Worm (Caenorhabditis elegans) whole organism, young adult: ENCODE data around the gene W02A2.5.

Source experiments
- F57A8.1 ChIP-seq: fragments of 200-800 bp; sonication (Bioruptor generic); optimal IDR thresholded peaks from 2 replicates; lab custom pipeline; 2018; ENCODE audit warnings: mild to moderate bottlenecking, missing genetic modification characterization, moderate library complexity, missing compliant biosample characterization
- K11D2.4 ChIP-seq: fragments of 200-800 bp; sonication (Bioruptor generic); IDR thresholded peaks from 2 replicates; pipeline ENCODE4 v1.3.6; 2022; ENCODE audit warnings: missing genetic modification reagents, missing genetic modification characterization, missing compliant biosample characterization
- T26A5.8 ChIP-seq: sonication (generic microtip); optimal IDR thresholded peaks from 2 replicates; lab custom pipeline; 2016; ENCODE audit warnings: missing genetic modification characterization, missing compliant biosample characterization
- Y67H2A.10 ChIP-seq: fragments of 200-800 bp; sonication (Bioruptor generic); conservative IDR thresholded peaks from 2 replicates; pipeline ENCODE4 v1.3.6; 2022; ENCODE audit warnings: missing genetic modification reagents, missing genetic modification characterization, missing compliant biosample characterization
- aptf-2 ChIP-seq: fragments of 200-800 bp; sonication (Bioruptor generic); conservative IDR thresholded peaks from 2 replicates; pipeline ENCODE4 v1.3.6; 2022; ENCODE audit warnings: missing genetic modification reagents, missing genetic modification characterization, missing compliant biosample characterization
- ccch-3 ChIP-seq: fragments of 200-800 bp; sonication (Bioruptor generic); optimal IDR thresholded peaks from 2 replicates; lab custom pipeline; 2018; ENCODE audit warnings: mild to moderate bottlenecking, missing genetic modification characterization, missing compliant biosample characterization
- ets-4 ChIP-seq: fragments of 200-800 bp; sonication (Bioruptor generic); optimal IDR thresholded peaks from 2 replicates; lab custom pipeline; 2018; ENCODE audit warnings: mild to moderate bottlenecking, missing genetic modification characterization, missing compliant biosample characterization
- let-526 ChIP-seq: fragments of 200-800 bp; sonication (Bioruptor generic); IDR thresholded peaks from 2 replicates; pipeline ENCODE4 v1.3.6; 2022; ENCODE audit warnings: missing genetic modification reagents, missing genetic modification characterization, missing compliant biosample characterization
- nhr-179 ChIP-seq: sonication (generic microtip); optimal IDR thresholded peaks from 2 replicates; lab custom pipeline; 2016; ENCODE audit warnings: mild to moderate bottlenecking, missing genetic modification characterization, missing compliant biosample characterization
- nhr-90 ChIP-seq: sonication (generic microtip); optimal IDR thresholded peaks from 2 replicates; lab custom pipeline; 2016; ENCODE audit warnings: missing genotype, mild to moderate bottlenecking, missing genetic modification characterization, missing compliant biosample characterization
- sdz-38 ChIP-seq: sonication (generic microtip); optimal IDR thresholded peaks from 2 replicates; lab custom pipeline; 2016; ENCODE audit warnings: missing genotype, missing genetic modification characterization, missing compliant biosample characterization
- snpc-4 ChIP-seq, 5 experiments: fragments of 150-350 bp in 1 of 5; sonication (generic microtip) in 4 of 5; optimal IDR thresholded peaks; 2 replicates each; lab custom pipeline; 2014 to 2018; ENCODE audit warnings: missing genetic modification characterization in 5 of 5, missing biosample characterization in 3 of 5, antibody characterized with exemption in 2 of 5, mild to moderate bottlenecking in 2 of 5, missing compliant biosample characterization in 2 of 5, missing genotype in 2 of 5, moderate library complexity in 2 of 5, missing genetic modification reagents in 1 of 5
- unc-130 ChIP-seq: sonication (generic microtip); optimal IDR thresholded peaks from 2 replicates; lab custom pipeline; 2016; ENCODE audit warnings: missing genetic modification reagents, missing genetic modification characterization, missing compliant biosample characterization
- unc-62 ChIP-seq: fragments of 150-350 bp; optimal IDR thresholded peaks from 2 replicates; lab custom pipeline; 2014; ENCODE audit warnings: missing biosample characterization, missing genetic modification reagents, missing genetic modification characterization

- no peak for TF ChIP-seq ccch-3 (GFP tag; lab: Kevin White, UChicago)
- no peak for TF ChIP-seq T26A5.8 (tag; lab: Kevin White, UChicago)
- no peak for TF ChIP-seq ets-4 (GFP tag; lab: Kevin White, UChicago)
- no peak for TF ChIP-seq K11D2.4 (GFP tag; lab: Robert Waterston, UW)
- no peak for TF ChIP-seq nhr-90
- no peak for TF ChIP-seq unc-130 (GFP tag; lab: Kevin White, UChicago)
- TF ChIP-seq let-526 (GFP tag; lab: Robert Waterston, UW): no peak
- no peak for TF ChIP-seq sdz-38 (tag; lab: Kevin White, UChicago)
- no peak for TF ChIP-seq unc-62 (GFP tag; lab: Kevin White, UChicago)
- TF ChIP-seq Y67H2A.10 (GFP tag; lab: Robert Waterston, UW): no peak
- no peak for TF ChIP-seq F57A8.1
- TF ChIP-seq snpc-4 (GFP tag; optimal IDR thresholded peaks at IDR 0.05; lab: Kevin White, UChicago): no peak
- TF ChIP-seq snpc-4 (tag; optimal IDR thresholded peaks at IDR 0.05; lab: Kevin White, UChicago): no peak
- no peak for TF ChIP-seq aptf-2 (GFP tag; lab: Robert Waterston, UW)
- no peak for TF ChIP-seq nhr-179 (tag; lab: Kevin White, UChicago)
Observed at ce11 chrIV:13323823-13324359, 18.8 kb upstream of the W02A2.5 start, which contains the start of gene fat-2.
